Worm (Caenorhabditis elegans): ENCODE measurements around the gene H20J04.7.

DNA sequence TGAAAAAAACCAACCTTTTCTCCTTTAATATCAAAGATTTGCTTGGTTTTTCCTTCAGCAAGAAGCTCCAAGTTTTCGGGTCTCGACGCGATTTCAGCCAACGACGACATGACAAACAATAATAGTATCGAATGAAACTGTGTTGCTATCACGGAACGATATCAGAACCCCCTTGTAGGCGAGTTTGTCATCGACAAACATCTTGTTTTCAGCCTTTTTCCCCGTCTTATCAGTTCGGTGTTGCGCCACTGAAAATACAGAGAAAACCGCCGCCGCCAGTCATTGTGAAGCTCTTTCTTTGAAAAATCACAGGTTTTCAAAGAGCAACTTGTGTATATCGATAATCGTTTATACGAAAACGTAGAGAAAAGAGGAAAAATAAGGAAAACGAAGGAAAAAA lies 17.3 kb upstream of the H20J04.7 start, which contains the start of gene paic-1:
- no peak for TF ChIP-seq lsy-2 (tag; optimal IDR thresholded peaks at IDR 0.05)
- TF ChIP-seq mep-1 (tag; optimal IDR thresholded peaks at IDR 0.05): no peak
- TF ChIP-seq lin-13 (tag; optimal IDR thresholded peaks at IDR 0.05): no peak
- no peak for TF ChIP-seq snpc-4 (tag; optimal IDR thresholded peaks at IDR 0.05)
- TF ChIP-seq unc-62 (GFP tag; optimal IDR thresholded peaks at IDR 0.05): no peak
- no peak for TF ChIP-seq ztf-11 (tag; optimal IDR thresholded peaks at IDR 0.05)
- no peak for TF ChIP-seq elt-1 (tag; optimal IDR thresholded peaks at IDR 0.05; ENCODE audit: borderline replicate concordance, insufficient read depth)
- no peak for TF ChIP-seq ces-1 (GFP tag; optimal IDR thresholded peaks at IDR 0.05)
- no peak for TF ChIP-seq sem-2 (GFP tag; optimal IDR thresholded peaks at IDR 0.05)

All from whole organism, mixed stage, embryonic.